Worm (Caenorhabditis elegans): Measurements from ENCODE around the gene ubc-23.

DNA sequence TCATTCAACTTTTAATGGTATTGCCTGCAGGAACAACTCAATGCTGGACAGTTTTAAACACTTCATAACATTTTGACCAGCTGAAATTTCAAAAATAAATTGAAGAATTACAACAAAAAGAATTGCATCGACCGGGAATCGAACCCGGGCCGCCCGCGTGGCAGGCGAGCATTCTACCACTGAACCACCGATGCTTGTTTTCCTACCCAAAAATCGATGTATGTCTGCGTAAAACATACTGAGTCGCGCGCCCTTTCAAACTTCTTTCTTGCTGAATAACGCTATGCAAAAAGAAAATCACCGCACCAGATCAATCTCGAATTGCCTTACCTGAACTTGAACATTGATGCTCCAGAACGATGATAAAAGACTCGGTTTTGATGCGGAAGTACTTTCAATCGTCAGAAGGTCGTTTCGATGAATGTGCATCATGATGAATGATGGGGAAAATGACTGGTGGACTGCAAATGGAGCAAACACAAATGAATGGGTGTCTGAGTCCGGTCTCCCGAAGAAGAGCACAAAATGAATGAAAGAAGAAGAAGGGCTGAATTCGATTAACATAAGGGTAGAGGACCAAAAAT, 47.3 kb upstream of the ubc-23 start, which contains the start of gene R04E5.7:
- TF ChIP-seq ama-1 (optimal IDR thresholded peaks at IDR 0.05): no peak
- no peak for TF ChIP-seq unc-86 (tag; optimal IDR thresholded peaks at IDR 0.05)
- TF ChIP-seq unc-3 (GFP tag; conservative IDR thresholded peaks at IDR 0.05): no peak
- TF ChIP-seq unc-3 (tag; optimal IDR thresholded peaks at IDR 0.05): no peak
- TF ChIP-seq madf-2 (tag; optimal IDR thresholded peaks at IDR 0.05): no peak
- no peak for TF ChIP-seq fkh-10 (GFP tag; optimal IDR thresholded peaks at IDR 0.05)
- no peak for TF ChIP-seq ceh-31 (tag; optimal IDR thresholded peaks at IDR 0.05)
- no peak for TF ChIP-seq nfya-1 (tag; optimal IDR thresholded peaks at IDR 0.05)
- TF ChIP-seq ceh-9 (tag; optimal IDR thresholded peaks at IDR 0.05): no peak
- TF ChIP-seq lin-11 (tag; optimal IDR thresholded peaks at IDR 0.05): no peak
- no peak for TF ChIP-seq sox-4 (tag; optimal IDR thresholded peaks at IDR 0.05)
- TF ChIP-seq nhr-11 (tag; optimal IDR thresholded peaks at IDR 0.05): no peak
- TF ChIP-seq hlh-13 (GFP tag; optimal IDR thresholded peaks at IDR 0.05): no peak

All from whole organism, late embryonic.